Worm (Caenorhabditis elegans) whole organism, L2 larva: Measurements from ENCODE around the gene Y57A10C.11.

ENCODE experiments used
- aly-2 ChIP-seq: fragments of 150-350 bp; optimal IDR thresholded peaks from 2 replicates; lab custom pipeline; 2014; ENCODE audit warnings: missing biosample characterization, missing genetic modification characterization
- ama-1 ChIP-seq: fragments of 150-350 bp; optimal IDR thresholded peaks from 2 replicates; lab custom pipeline; 2018; ENCODE audit warnings: inconsistent platforms
- elt-3 ChIP-seq: sonication (generic microtip); optimal IDR thresholded peaks from 2 replicates; lab custom pipeline; 2017; ENCODE audit warnings: missing biosample characterization, missing genetic modification characterization
- lin-13 ChIP-seq: fragments of 150-350 bp; optimal IDR thresholded peaks from 2 replicates; lab custom pipeline; 2014; ENCODE audit warnings: missing biosample characterization, missing genetic modification reagents, missing genetic modification characterization
- mab-5 ChIP-seq: fragments of 150-350 bp; optimal IDR thresholded peaks from 2 replicates; lab custom pipeline; 2014; ENCODE audit warnings: missing biosample characterization, missing genetic modification characterization
- nhr-11 ChIP-seq: fragments of 150-350 bp; optimal IDR thresholded peaks from 2 replicates; lab custom pipeline; 2014; ENCODE audit warnings: missing biosample characterization, missing genetic modification characterization
- nhr-23 ChIP-seq: fragments of 150-350 bp; optimal IDR thresholded peaks from 2 replicates; lab custom pipeline; 2014; ENCODE audit warnings: missing biosample characterization, missing genetic modification reagents, missing genetic modification characterization
- nhr-237 ChIP-seq: fragments of 150-350 bp; optimal IDR thresholded peaks from 2 replicates; lab custom pipeline; 2014; ENCODE audit warnings: missing biosample characterization, missing genetic modification characterization
- ztf-11 ChIP-seq: sonication (generic microtip); optimal IDR thresholded peaks from 2 replicates; lab custom pipeline; 2017; ENCODE audit warnings: missing biosample characterization, missing genetic modification characterization

- TF ChIP-seq nhr-23 (no peak), elt-3 (tag; lab: Kevin White, UChicago) (no peak), aly-2 (tag; lab: Kevin White, UChicago) (no peak), ztf-11 (no peak), ama-1 (lab: Kevin White, UChicago) (no peak), nhr-11 (tag; lab: Kevin White, UChicago) (no peak), lin-13 (GFP tag; lab: Kevin White, UChicago) (no peak), mab-5 (tag; lab: Kevin White, UChicago) (no peak), nhr-237 (tag; lab: Kevin White, UChicago) (no peak)
These were observed at the start of gene Y57A10C.11 for ce11 chrII:12414805-12415204.
